Worm (Caenorhabditis elegans) whole organism, L1 larva: ENCODE data around the gene hsp-110.

Experiments used
- C04F5.9 ChIP-seq: sonication (generic microtip); optimal IDR thresholded peaks from 2 replicates; lab custom pipeline; 2016; ENCODE audit warnings: missing genetic modification characterization, missing compliant biosample characterization
- C16A3.4 ChIP-seq: fragments of 150-350 bp; optimal IDR thresholded peaks from 2 replicates; lab custom pipeline; 2014; ENCODE audit warnings: missing biosample characterization, missing genetic modification characterization
- Y116A8C.19 ChIP-seq: sonication (generic microtip); optimal IDR thresholded peaks from 2 replicates; lab custom pipeline; 2016; ENCODE audit warnings: missing compliant biosample characterization, missing genetic modification characterization, borderline replicate concordance
- aha-1 ChIP-seq: fragments of 150-350 bp; optimal IDR thresholded peaks from 2 replicates; lab custom pipeline; 2014; ENCODE audit warnings: missing biosample characterization, missing genetic modification characterization
- alr-1 ChIP-seq: fragments of 200-800 bp; sonication (Bioruptor generic); optimal IDR thresholded peaks from 2 replicates; lab custom pipeline; 2018; ENCODE audit warnings: borderline replicate concordance, mild to moderate bottlenecking, missing genetic modification characterization, missing compliant biosample characterization
- ama-1 ChIP-seq: fragments of 150-350 bp; optimal IDR thresholded peaks from 2 replicates; lab custom pipeline; 2014
- ceh-8 ChIP-seq: fragments of 200-800 bp; sonication (Bioruptor generic); optimal IDR thresholded peaks from 2 replicates; lab custom pipeline; 2018; ENCODE audit warnings: mild to moderate bottlenecking, missing genetic modification characterization, moderate library complexity, missing compliant biosample characterization
- ceh-82 ChIP-seq, 3 experiments: fragments of 150-350 bp in 1 of 3; sonication (generic microtip) in 2 of 3; optimal IDR thresholded peaks; 2 replicates each; lab custom pipeline; 2014 to 2017; ENCODE audit warnings: missing biosample characterization in 3 of 3, missing genetic modification characterization in 3 of 3
- ces-1 ChIP-seq: fragments of 150-350 bp; optimal IDR thresholded peaks from 2 replicates; lab custom pipeline; 2014; ENCODE audit warnings: missing biosample characterization, missing genetic modification reagents, missing genetic modification characterization
- dpl-1 ChIP-seq, 3 experiments: fragments of 150-350 bp in 2 of 3; sonication (generic microtip) in 1 of 3; optimal IDR thresholded peaks; 2 replicates each; lab custom pipeline; 2014 to 2017; ENCODE audit warnings: missing biosample characterization in 3 of 3, missing genetic modification characterization in 3 of 3, missing genetic modification reagents in 3 of 3
- efl-1 ChIP-seq, 4 experiments: fragments of 150-350 bp; optimal IDR thresholded peaks in 3 of 4; peaks in 1 of 4; 1 replicate in 1 of 4; 2 replicates in 3 of 4; lab custom pipeline; 2014; ENCODE audit warnings: missing biosample characterization in 2 of 4, missing genetic modification characterization in 2 of 4, missing genetic modification reagents in 2 of 4
- egl-27 ChIP-seq, 2 experiments: fragments of 150-350 bp in 1 of 2; sonication (generic microtip); optimal IDR thresholded peaks; 3 replicates each; lab custom pipeline; 2017 to 2018; ENCODE audit warnings: missing biosample characterization in 2 of 2, missing genetic modification characterization in 2 of 2, missing genetic modification reagents in 2 of 2
- elt-2 ChIP-seq: sonication (generic microtip); optimal IDR thresholded peaks from 2 replicates; lab custom pipeline; 2016; ENCODE audit warnings: missing genetic modification characterization, mild to moderate bottlenecking, inconsistent platforms, missing compliant biosample characterization, missing genetic modification reagents
- fos-1 ChIP-seq: fragments of 150-350 bp; optimal IDR thresholded peaks from 2 replicates; lab custom pipeline; 2014; ENCODE audit warnings: missing biosample characterization, missing genetic modification characterization
- grh-1 ChIP-seq: fragments of 200-800 bp; sonication (Bioruptor generic); IDR thresholded peaks from 2 replicates; pipeline ENCODE4 v1.3.6; 2022; ENCODE audit warnings: missing genetic modification reagents, missing genetic modification characterization, missing compliant biosample characterization
- hlh-4 ChIP-seq: sonication (generic microtip); optimal IDR thresholded peaks from 2 replicates; lab custom pipeline; 2016; ENCODE audit warnings: mild to moderate bottlenecking, missing genetic modification characterization, missing compliant biosample characterization
- hpl-2 ChIP-seq: fragments of 150-350 bp; optimal IDR thresholded peaks from 2 replicates; lab custom pipeline; 2014; ENCODE audit warnings: missing biosample characterization, missing genetic modification reagents, missing genetic modification characterization
- irx-1 ChIP-seq: sonication (generic microtip); optimal IDR thresholded peaks from 2 replicates; lab custom pipeline; 2016; ENCODE audit warnings: missing genetic modification characterization, missing compliant biosample characterization
- isw-1 ChIP-seq: fragments of 200-800 bp; sonication (Bioruptor generic); IDR thresholded peaks from 2 replicates; pipeline ENCODE4 v1.3.6; 2022; ENCODE audit warnings: missing genetic modification characterization, missing compliant biosample characterization
- jun-1 ChIP-seq: fragments of 150-350 bp; optimal IDR thresholded peaks from 2 replicates; lab custom pipeline; 2014; ENCODE audit warnings: missing biosample characterization, missing genetic modification reagents, missing genetic modification characterization
- lin-13 ChIP-seq: fragments of 150-350 bp; optimal IDR thresholded peaks from 2 replicates; lab custom pipeline; 2014; ENCODE audit warnings: missing biosample characterization, missing genetic modification reagents, missing genetic modification characterization
- lin-39 ChIP-seq: fragments of 150-350 bp; optimal IDR thresholded peaks from 2 replicates; lab custom pipeline; 2014; ENCODE audit warnings: missing biosample characterization, missing genetic modification reagents, missing genetic modification characterization
- lsy-2 ChIP-seq, 2 experiments: fragments of 150-350 bp; optimal IDR thresholded peaks; 2 replicates each; lab custom pipeline; 2014; ENCODE audit warnings: missing biosample characterization in 2 of 2, missing genetic modification characterization in 2 of 2
- mab-9 ChIP-seq: fragments of 200-800 bp; sonication (Bioruptor generic); IDR thresholded peaks from 2 replicates; pipeline ENCODE4 v1.3.6; 2022; ENCODE audit warnings: missing genetic modification reagents, missing genetic modification characterization, missing compliant biosample characterization
- mdl-1 ChIP-seq, 2 experiments: fragments of 150-350 bp; optimal IDR thresholded peaks; 2 replicates each; lab custom pipeline; 2014 to 2017; ENCODE audit warnings: missing biosample characterization in 2 of 2, missing genetic modification characterization in 2 of 2, inconsistent platforms in 1 of 2
- mef-2 ChIP-seq: fragments of 150-350 bp; optimal IDR thresholded peaks from 2 replicates; lab custom pipeline; 2014; ENCODE audit warnings: missing biosample characterization, missing genetic modification characterization
- nhr-11 ChIP-seq: fragments of 150-350 bp; optimal IDR thresholded peaks from 2 replicates; lab custom pipeline; 2014; ENCODE audit warnings: missing biosample characterization, missing genetic modification characterization
- nhr-12 ChIP-seq: sonication (generic microtip); optimal IDR thresholded peaks from 2 replicates; lab custom pipeline; 2017; ENCODE audit warnings: missing biosample characterization, missing genetic modification characterization
- nhr-20 ChIP-seq: sonication (generic microtip); optimal IDR thresholded peaks from 2 replicates; lab custom pipeline; 2016; ENCODE audit warnings: mild to moderate bottlenecking, missing genetic modification characterization, missing compliant biosample characterization
- nhr-47 ChIP-seq: sonication (generic microtip); optimal IDR thresholded peaks from 2 replicates; lab custom pipeline; 2016; ENCODE audit warnings: mild to moderate bottlenecking, missing genetic modification characterization, moderate library complexity, missing compliant biosample characterization
- nhr-71 ChIP-seq: sonication (generic microtip); optimal IDR thresholded peaks from 2 replicates; lab custom pipeline; 2016; ENCODE audit warnings: mild to moderate bottlenecking, missing genetic modification characterization, moderate library complexity, missing compliant biosample characterization
- nhr-76 ChIP-seq: sonication (generic microtip); optimal IDR thresholded peaks from 2 replicates; lab custom pipeline; 2017; ENCODE audit warnings: missing biosample characterization, missing genetic modification characterization
- nhr-85 ChIP-seq: sonication (generic microtip); peaks from one replicate; lab custom pipeline; 2016; ENCODE audit warnings: missing genetic modification characterization, inconsistent platforms, missing compliant biosample characterization
- pag-3 ChIP-seq: sonication (generic microtip); optimal IDR thresholded peaks from 2 replicates; lab custom pipeline; 2017; ENCODE audit warnings: missing genetic modification characterization, mild to moderate bottlenecking, missing compliant biosample characterization, antibody characterized with exemption, borderline replicate concordance; ENCODE audit not compliant: insufficient read depth
- skn-1 ChIP-seq: fragments of 150-350 bp; optimal IDR thresholded peaks from 2 replicates; lab custom pipeline; 2014; ENCODE audit warnings: missing biosample characterization, missing genetic modification characterization
- snu-23 ChIP-seq: sonication (generic microtip); optimal IDR thresholded peaks from 2 replicates; lab custom pipeline; 2016; ENCODE audit warnings: missing genetic modification characterization, missing compliant biosample characterization
- sptf-1 ChIP-seq: fragments of 150-350 bp; optimal IDR thresholded peaks from 2 replicates; lab custom pipeline; 2014; ENCODE audit warnings: missing biosample characterization, missing genetic modification characterization
- sup-37 ChIP-seq: fragments of 200-800 bp; sonication (Bioruptor generic); optimal IDR thresholded peaks from 2 replicates; lab custom pipeline; 2018; ENCODE audit warnings: mild to moderate bottlenecking, missing genetic modification characterization, missing compliant biosample characterization
- tbx-2 ChIP-seq: sonication (generic microtip); optimal IDR thresholded peaks from 2 replicates; lab custom pipeline; 2016; ENCODE audit warnings: missing genetic modification characterization, missing compliant biosample characterization
- tlp-1 ChIP-seq: fragments of 150-350 bp; optimal IDR thresholded peaks from 2 replicates; lab custom pipeline; 2014; ENCODE audit warnings: missing biosample characterization, missing genetic modification characterization
- unc-130 ChIP-seq: fragments of 150-350 bp; optimal IDR thresholded peaks from 2 replicates; lab custom pipeline; 2017; ENCODE audit warnings: missing biosample characterization, missing genetic modification characterization, inconsistent platforms
- unc-30 ChIP-seq: sonication (generic microtip); optimal IDR thresholded peaks from 2 replicates; lab custom pipeline; 2017; ENCODE audit warnings: missing biosample characterization, missing genetic modification characterization
- xbp-1 ChIP-seq: sonication (generic microtip); optimal IDR thresholded peaks from 2 replicates; lab custom pipeline; 2016; ENCODE audit warnings: missing genetic modification characterization, missing compliant biosample characterization
- zag-1 ChIP-seq: fragments of 150-350 bp; optimal IDR thresholded peaks from 2 replicates; lab custom pipeline; 2014; ENCODE audit warnings: missing biosample characterization, missing genetic modification characterization
- zip-4 ChIP-seq: fragments of 200-800 bp; sonication (Bioruptor generic); optimal IDR thresholded peaks from 2 replicates; lab custom pipeline; 2018; ENCODE audit warnings: mild to moderate bottlenecking, missing genetic modification characterization, moderate library complexity, missing compliant biosample characterization
- ztf-11 ChIP-seq, 2 experiments: sonication (generic microtip); optimal IDR thresholded peaks; 2 replicates each; lab custom pipeline; 2016 to 2017; ENCODE audit warnings: missing genetic modification characterization in 2 of 2, missing biosample characterization in 1 of 2, missing compliant biosample characterization in 1 of 2
- ztf-4 ChIP-seq: fragments of 150-350 bp; optimal IDR thresholded peaks from 2 replicates; lab custom pipeline; 2014; ENCODE audit warnings: missing biosample characterization, missing genetic modification characterization

The hsp-110 gene

DNA sequence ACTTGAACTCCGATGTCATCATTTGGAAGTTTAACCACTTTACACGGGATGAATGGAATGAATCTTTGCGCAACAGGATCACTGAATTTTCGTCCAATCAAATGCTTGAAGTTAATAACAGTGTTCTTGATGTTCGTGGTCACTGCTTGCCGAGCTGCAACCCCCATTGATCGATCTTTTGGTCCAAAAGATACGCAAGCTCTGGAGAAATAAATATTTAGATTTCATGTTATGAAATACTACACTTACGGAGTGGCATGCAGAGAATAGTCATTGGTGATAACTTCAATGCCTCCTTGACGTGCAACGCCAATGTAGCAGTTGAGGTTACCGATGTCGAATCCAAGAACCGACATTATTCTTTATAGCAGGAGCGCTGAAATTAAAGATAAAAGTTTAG is at the start of gene hsp-110:
Gene hsp-110 (minus strand): TSS at position 376 of the 400 bp plus-strand sequence.
- TF ChIP-seq tbx-2, result no peak
- no peak for TF ChIP-seq hpl-2
- no peak for TF ChIP-seq ztf-4 (tag; lab: Kevin White, UChicago)
- no peak for TF ChIP-seq jun-1 (tag; lab: Kevin White, UChicago)
- TF ChIP-seq egl-27 (tag; optimal IDR thresholded peaks at IDR 0.05; lab: Kevin White, UChicago), result no peak
- TF ChIP-seq xbp-1, result no peak
- no peak for TF ChIP-seq ces-1 (GFP tag; lab: Kevin White, UChicago)
- no peak for TF ChIP-seq nhr-11 (tag; lab: Kevin White, UChicago)
- no peak for TF ChIP-seq nhr-12 (tag; lab: Kevin White, UChicago)
- TF ChIP-seq ceh-8 (GFP tag; lab: Kevin White, UChicago), result no peak

DNA sequence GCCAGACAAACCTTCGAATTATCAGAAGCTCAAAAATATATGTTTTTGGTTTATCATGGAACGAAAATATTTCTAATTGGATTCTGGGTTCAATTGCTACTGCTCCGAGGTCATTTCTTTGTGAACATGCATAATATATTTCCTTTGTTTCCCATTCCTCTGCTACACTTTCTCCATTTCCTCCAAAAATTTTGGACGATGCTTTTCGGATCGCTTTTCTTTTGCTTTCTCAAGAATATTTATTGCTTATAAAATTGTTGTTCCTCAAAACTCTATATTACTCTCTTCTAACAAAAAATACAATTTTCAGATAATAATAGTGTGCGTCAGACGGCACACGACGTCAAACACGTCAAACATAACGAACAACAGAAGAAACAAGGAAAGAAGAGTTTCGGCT is 48.0 kb upstream of the hsp-110 start, which contains the start of gene pac-1:
Gene pac-1 (plus strand): TSS at position 301 of the 400 bp plus-strand sequence.
- TF ChIP-seq lin-39 (tag; lab: Kevin White, UChicago) (no peak), unc-30 (tag; lab: Kevin White, UChicago) (no peak), aha-1 (no peak), fos-1 (tag; lab: Kevin White, UChicago) (no peak), ceh-8 (GFP tag; lab: Kevin White, UChicago) (no peak), tbx-2 (no peak), C16A3.4 (tag; lab: Kevin White, UChicago) (no peak), tlp-1 (no peak), ama-1 (lab: Kevin White, UChicago) (no peak), grh-1 (GFP tag; lab: Robert Waterston, UW) (no peak), dpl-1 (GFP tag; optimal IDR thresholded peaks at IDR 0.05; lab: Kevin White, UChicago) (no peak), sup-37 (GFP tag; lab: Kevin White, UChicago) (no peak), isw-1 (GFP tag; lab: Robert Waterston, UW) (no peak), zag-1 (no peak)

DNA sequence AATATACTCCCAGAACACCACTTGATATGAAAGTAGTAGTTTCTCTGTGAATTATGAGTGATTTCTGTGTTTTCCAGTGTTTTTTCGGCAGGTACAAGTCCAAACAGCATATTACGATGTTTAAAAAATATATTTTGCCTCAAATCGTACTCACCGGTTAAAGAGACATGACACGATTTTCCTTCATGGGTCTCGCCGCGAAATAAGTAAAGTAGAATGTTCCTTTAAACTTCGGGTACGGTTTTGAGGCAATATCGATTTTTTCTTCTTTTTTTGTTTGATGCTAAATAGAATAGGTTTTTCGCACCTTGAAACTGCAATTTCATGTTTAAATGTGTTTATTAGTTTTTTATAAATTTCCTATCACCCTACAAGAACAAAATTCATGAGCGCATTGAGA is 45.2 kb upstream of the hsp-110 start:
- no peak for TF ChIP-seq ztf-11 (tag; optimal IDR thresholded peaks at IDR 0.05; lab: Kevin White, UChicago)
- TF ChIP-seq grh-1 (GFP tag; lab: Robert Waterston, UW), result no peak
- no peak for TF ChIP-seq mab-9 (GFP tag; lab: Robert Waterston, UW)
- TF ChIP-seq Y116A8C.19 (tag; lab: Kevin White, UChicago), result no peak
- TF ChIP-seq hpl-2, result no peak
- no peak for TF ChIP-seq isw-1 (GFP tag; lab: Robert Waterston, UW)
- no peak for TF ChIP-seq nhr-11 (tag; lab: Kevin White, UChicago)
- TF ChIP-seq elt-2 (tag; lab: Kevin White, UChicago), result no peak
- TF ChIP-seq fos-1 (tag; lab: Kevin White, UChicago), result no peak
- no peak for TF ChIP-seq ceh-82 (tag; optimal IDR thresholded peaks at IDR 0.05; lab: Kevin White, UChicago)
- TF ChIP-seq pag-3, result no peak
- no peak for TF ChIP-seq tbx-2
- no peak for TF ChIP-seq mef-2 (tag; lab: Kevin White, UChicago)
- no peak for TF ChIP-seq tlp-1
- no peak for TF ChIP-seq ceh-8 (GFP tag; lab: Kevin White, UChicago)
- no peak for TF ChIP-seq hlh-4
- TF ChIP-seq sptf-1, result no peak
- no peak for TF ChIP-seq nhr-76 (tag; lab: Kevin White, UChicago)

DNA sequence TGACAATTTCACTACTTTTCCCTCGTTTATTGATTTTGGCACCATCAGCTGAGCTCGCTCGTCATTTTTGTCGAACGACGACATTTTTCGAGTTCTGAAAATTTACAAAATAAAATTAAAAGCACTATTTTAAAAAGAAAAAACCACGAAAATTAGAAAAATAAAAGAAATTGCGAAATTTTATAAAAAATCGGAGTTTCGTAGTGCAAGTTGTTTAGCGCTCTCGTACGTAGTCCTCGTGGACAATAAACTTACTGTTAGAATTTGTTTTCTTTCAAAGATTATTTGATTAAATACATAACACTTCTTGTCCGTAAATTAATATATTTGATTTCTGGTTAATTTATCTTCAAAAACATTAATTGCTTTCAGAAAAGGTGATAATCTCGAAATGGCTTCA is 43.5 kb upstream of the hsp-110 start, which contains the start of the genes ess-2 and F42H10.2:
Gene ess-2 (minus strand): TSS at position 99 of the 400 bp plus-strand sequence.
Gene F42H10.2 (plus strand): TSS at position 367 of the 400 bp plus-strand sequence.
- TF ChIP-seq unc-130 (tag; lab: Kevin White, UChicago), result no peak
- TF ChIP-seq nhr-85 (tag; lab: Kevin White, UChicago), result no peak
- peak; percentile 64 to 87 for TF ChIP-seq lsy-2 (tag; optimal IDR thresholded peaks at IDR 0.05; lab: Kevin White, UChicago)
- peak; percentile 82 for TF ChIP-seq skn-1 (tag; lab: Kevin White, UChicago)
- peak; percentile 54 to 56 for TF ChIP-seq efl-1 (optimal IDR thresholded peaks at IDR 0.05; lab: Kevin White, UChicago)
- TF ChIP-seq efl-1 (GFP tag; optimal IDR thresholded peaks at IDR 0.05 in 1 of 2; lab: Kevin White, UChicago), result peak; percentile 52 to 93
- TF ChIP-seq tlp-1, result no peak
- TF ChIP-seq xbp-1, result peak; percentile 36
- TF ChIP-seq sptf-1, result no peak
- no peak for TF ChIP-seq ztf-11 (tag; optimal IDR thresholded peaks at IDR 0.05; lab: Kevin White, UChicago)
- TF ChIP-seq ceh-82 (tag; optimal IDR thresholded peaks at IDR 0.05; lab: Kevin White, UChicago), result peak in 2 of 3 experiments; percentile 19 to 46
- no peak for TF ChIP-seq irx-1 (tag; lab: Kevin White, UChicago)
- peak; percentile 39 for TF ChIP-seq nhr-20
- TF ChIP-seq zip-4 (GFP tag; lab: Kevin White, UChicago), result peak; percentile 83
- peak; percentile 50 for TF ChIP-seq lin-13 (GFP tag; lab: Kevin White, UChicago)
- no peak for TF ChIP-seq alr-1
- TF ChIP-seq nhr-47, result peak; percentile 31
- TF ChIP-seq mdl-1 (tag; optimal IDR thresholded peaks at IDR 0.05; lab: Kevin White, UChicago), result no peak
- TF ChIP-seq isw-1 (GFP tag; lab: Robert Waterston, UW), result peak; percentile 21; the same call in 1 of the 2 replicates
- no peak for TF ChIP-seq C04F5.9 (tag; lab: Kevin White, UChicago)
- peak; percentile 62 for TF ChIP-seq snu-23 (GFP tag; lab: Kevin White, UChicago)
- TF ChIP-seq nhr-71 (tag; lab: Kevin White, UChicago), result peak; percentile 53
